Fruit fly (Drosophila melanogaster): Measurements from ENCODE around the gene Cpr67Fa1.

dm6 chr3L:10841905-10842304 lies 47.9 kb upstream of the Cpr67Fa1 start:
- TF ChIP-seq CG11617 (GFP tag; optimal IDR thresholded peaks at IDR 0.05) = no peak
- TF ChIP-seq pad (GFP tag; optimal IDR thresholded peaks at IDR 0.05) = no peak
- TF ChIP-seq kay (GFP tag; ENCODE audit: borderline replicate concordance) = no peak
- TF ChIP-seq cic (GFP tag; optimal IDR thresholded peaks at IDR 0.05) = no peak
- TF ChIP-seq ovo (GFP tag; optimal IDR thresholded peaks at IDR 0.05) = no peak
- TF ChIP-seq Crg-1 (GFP tag; optimal IDR thresholded peaks at IDR 0.05) = no peak
- no peak for TF ChIP-seq Clk (GFP tag; optimal IDR thresholded peaks at IDR 0.05)
- TF ChIP-seq CG7045 (GFP tag; optimal IDR thresholded peaks at IDR 0.05) = no peak
- TF ChIP-seq Hr96 (GFP tag; optimal IDR thresholded peaks at IDR 0.05) = no peak
- TF ChIP-seq CG33017 (tag; optimal IDR thresholded peaks at IDR 0.05) = no peak
- TF ChIP-seq CG7101 (tag; optimal IDR thresholded peaks at IDR 0.05) = no peak
- no peak for TF ChIP-seq CG1620 (GFP tag; optimal IDR thresholded peaks at IDR 0.05)
- TF ChIP-seq CG14711 (tag; optimal IDR thresholded peaks at IDR 0.05) = no peak
- no peak for TF ChIP-seq cnc (optimal IDR thresholded peaks at IDR 0.05)
